Fruit fly (Drosophila melanogaster): Measurements from ENCODE around the gene Ddx56.

Gene Ddx56

dm6 chrX:21339476-21339931 lies 48.2 kb downstream of the Ddx56 start, which contains the start of the genes tty and fliI (continued):
- TF ChIP-seq CG32006 (GFP tag; optimal IDR thresholded peaks at IDR 0.05) (peak; percentile 92), CG3032 (tag; optimal IDR thresholded peaks at IDR 0.05) (peak; percentile 87), Gug (GFP tag; IDR thresholded peaks at IDR 0.05) (peak; percentile 92), spab (GFP tag; optimal IDR thresholded peaks at IDR 0.05) (peak; percentile 88), CG6163 (GFP tag; IDR thresholded peaks at IDR 0.05) (peak; percentile 95), CG31627 (GFP tag; optimal IDR thresholded peaks at IDR 0.05) (peak; percentile 91), CG3919 (GFP tag; optimal IDR thresholded peaks at IDR 0.05) (peak; percentile 90), svp (GFP tag) (peak; percentile 92), CG11902 (GFP tag; optimal IDR thresholded peaks at IDR 0.05) (peak; percentile 83), Hr4 (GFP tag; optimal IDR thresholded peaks at IDR 0.05) (peak; percentile 90), CG4318 (GFP tag; optimal IDR thresholded peaks at IDR 0.05) (peak; percentile 82), esn (GFP tag; optimal IDR thresholded peaks at IDR 0.05) (peak; percentile 88), fkh (GFP tag; optimal IDR thresholded peaks at IDR 0.05) (no peak), CG6854 (GFP tag; optimal IDR thresholded peaks at IDR 0.05) (peak; percentile 86), Smox (GFP tag; optimal IDR thresholded peaks at IDR 0.05) (peak; percentile 82)

dm6 chrX:21338153-21338552 lies 49.6 kb downstream of the Ddx56 start:
- TF ChIP-seq Sox14 (GFP tag; optimal IDR thresholded peaks at IDR 0.05) = no peak
- no peak for TF ChIP-seq svp (GFP tag)
- no peak for TF ChIP-seq CG11294 (GFP tag; IDR thresholded peaks at IDR 0.05)
- TF ChIP-seq cyc (GFP tag; optimal IDR thresholded peaks at IDR 0.05) = no peak
- TF ChIP-seq Blimp-1 (GFP tag; optimal IDR thresholded peaks at IDR 0.05) = no peak
- no peak for TF ChIP-seq net (GFP tag; optimal IDR thresholded peaks at IDR 0.05)
- TF ChIP-seq CG3032 (tag; optimal IDR thresholded peaks at IDR 0.05) = no peak
- no peak for TF ChIP-seq Gug (GFP tag; IDR thresholded peaks at IDR 0.05)
- no peak for TF ChIP-seq CG4318 (GFP tag; optimal IDR thresholded peaks at IDR 0.05)
- TF ChIP-seq ss (GFP tag; optimal IDR thresholded peaks at IDR 0.05) = no peak

DNA sequence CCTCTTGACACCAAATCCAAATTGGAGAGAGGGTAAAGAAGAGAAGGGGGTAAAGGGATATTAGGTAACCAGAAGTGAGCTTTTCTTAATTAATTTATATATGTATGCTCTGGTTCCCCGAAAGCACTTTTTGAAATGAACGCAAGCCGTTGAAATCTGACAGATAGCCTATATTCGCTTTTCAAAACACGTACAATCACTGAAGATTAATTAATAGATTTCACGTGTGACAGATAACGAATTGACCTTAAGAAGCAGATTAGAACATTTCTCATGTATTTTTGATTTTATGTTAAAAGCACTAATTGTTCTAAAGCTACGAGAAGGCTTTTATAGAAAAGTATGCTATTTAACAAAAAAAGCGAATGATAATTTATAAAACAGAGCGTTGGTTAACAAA lies 50.7 kb downstream of the Ddx56 start:
- TF ChIP-seq achi (GFP tag; optimal IDR thresholded peaks at IDR 0.05) = no peak
- TF ChIP-seq Hr4 (GFP tag; optimal IDR thresholded peaks at IDR 0.05) = no peak
- no peak for TF ChIP-seq CG8119 (GFP tag; IDR thresholded peaks at IDR 0.05)
- TF ChIP-seq Blimp-1 (GFP tag; optimal IDR thresholded peaks at IDR 0.05) = no peak
- TF ChIP-seq salr (GFP tag; optimal IDR thresholded peaks at IDR 0.05) = no peak
- no peak for TF ChIP-seq lz (GFP tag; optimal IDR thresholded peaks at IDR 0.05)
- no peak for TF ChIP-seq fkh (GFP tag; optimal IDR thresholded peaks at IDR 0.05)
- no peak for TF ChIP-seq net (GFP tag; optimal IDR thresholded peaks at IDR 0.05)
- no peak for TF ChIP-seq Gug (GFP tag; IDR thresholded peaks at IDR 0.05)
- no peak for TF ChIP-seq Sox102F (GFP tag; optimal IDR thresholded peaks at IDR 0.05)
- TF ChIP-seq vri (GFP tag; optimal IDR thresholded peaks at IDR 0.05) = no peak
